Fruit fly (Drosophila melanogaster): Measurements from ENCODE around the gene RpL26.

RpL26 gene

DNA sequence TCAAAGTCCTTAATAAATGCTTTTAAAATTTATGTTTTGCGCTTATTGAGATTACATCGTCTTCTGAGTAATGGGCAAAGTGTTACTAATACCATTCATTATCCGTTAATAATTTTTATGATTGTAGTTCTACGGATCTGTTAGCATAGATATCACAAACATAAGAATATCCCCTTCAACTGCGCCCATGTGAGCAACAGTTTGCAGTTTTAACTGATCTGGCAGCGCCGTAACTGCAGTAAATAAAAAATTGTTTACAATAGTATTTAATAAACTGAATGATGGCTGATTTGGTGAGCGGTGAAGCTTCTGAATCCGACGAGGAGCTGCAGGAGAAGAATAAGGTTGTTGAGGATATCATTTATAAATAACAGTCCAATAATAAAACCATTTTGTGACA, 28.6 kb upstream of the RpL26 start, which contains the start of gene Blos3 (continued):
- TF ChIP-seq ham (GFP tag; IDR thresholded peaks at IDR 0.05) = no peak
- peak; percentile 51 for TF ChIP-seq CG10979 (tag; optimal IDR thresholded peaks at IDR 0.05)
- TF ChIP-seq Stat92E (GFP tag; optimal IDR thresholded peaks at IDR 0.05) = no peak
- no peak for TF ChIP-seq yki (optimal IDR thresholded peaks at IDR 0.05)
- peak; percentile 61 for TF ChIP-seq MBD-R2 (GFP tag; IDR thresholded peaks at IDR 0.05)
- no peak for TF ChIP-seq CrebB (tag; optimal IDR thresholded peaks at IDR 0.05)
- peak; percentile 24 for TF ChIP-seq CG12155 (GFP tag; optimal IDR thresholded peaks at IDR 0.05)
- no peak for TF ChIP-seq CG4282 (GFP tag; optimal IDR thresholded peaks at IDR 0.05)
- TF ChIP-seq br (optimal IDR thresholded peaks at IDR 0.05) = no peak
- TF ChIP-seq lov (optimal IDR thresholded peaks at IDR 0.05) = no peak
- no peak for TF ChIP-seq lov (GFP tag; IDR thresholded peaks at IDR 0.05)
- TF ChIP-seq kay (GFP tag; optimal IDR thresholded peaks at IDR 0.05) = no peak
- TF ChIP-seq nmo (GFP tag; optimal IDR thresholded peaks at IDR 0.05) = peak; percentile 11
- TF ChIP-seq nau (GFP tag; optimal IDR thresholded peaks at IDR 0.05) = no peak
- TF ChIP-seq CG4328 (GFP tag; optimal IDR thresholded peaks at IDR 0.05) = peak; percentile 17
- peak; percentile 89 for TF ChIP-seq scrt (GFP tag; optimal IDR thresholded peaks at IDR 0.05)
- TF ChIP-seq gsb (GFP tag; IDR thresholded peaks at IDR 0.05) = no peak
- peak; percentile 67 for TF ChIP-seq row (GFP tag; IDR thresholded peaks at IDR 0.05)
- no peak for TF ChIP-seq CG14860 (GFP tag; IDR thresholded peaks at IDR 0.05; ENCODE audit: partially characterized antibody)
- peak; percentile 36 for TF ChIP-seq fd96Cb (tag; optimal IDR thresholded peaks at IDR 0.05)
- TF ChIP-seq CG17186 (GFP tag; optimal IDR thresholded peaks at IDR 0.05) = no peak
- no peak for TF ChIP-seq dati (GFP tag; IDR thresholded peaks at IDR 0.05)
- no peak for TF ChIP-seq CG12071 (GFP tag; optimal IDR thresholded peaks at IDR 0.05)
- no peak for TF ChIP-seq D19B (GFP tag; optimal IDR thresholded peaks at IDR 0.05)
- no peak for TF ChIP-seq pb (GFP tag; optimal IDR thresholded peaks at IDR 0.05)
- peak; percentile 65 for TF ChIP-seq zfh2 (GFP tag; optimal IDR thresholded peaks at IDR 0.05)
- no peak for TF ChIP-seq CG11456 (GFP tag; IDR thresholded peaks at IDR 0.05)
- TF ChIP-seq crol (GFP tag; IDR thresholded peaks at IDR 0.05) = no peak
- TF ChIP-seq Sin3A (optimal IDR thresholded peaks at IDR 0.05) = no peak
- peak; percentile 8 for TF ChIP-seq CG2202 (tag; optimal IDR thresholded peaks at IDR 0.05)
- TF ChIP-seq Neu2 (GFP tag; optimal IDR thresholded peaks at IDR 0.05; ENCODE audit: borderline replicate concordance) = no peak
- TF ChIP-seq CG6791 (GFP tag; IDR thresholded peaks at IDR 0.05; ENCODE audit: partially characterized antibody) = no peak
- no peak for TF ChIP-seq Sry-β (GFP tag; optimal IDR thresholded peaks at IDR 0.05)
- no peak for TF ChIP-seq Poxn (GFP tag; IDR thresholded peaks at IDR 0.05)
- 0 out of 2 replicates have a peak, but pooled peaks have one; percentile 6 for TF ChIP-seq CG3847 (GFP tag; IDR thresholded peaks at IDR 0.05)
- TF ChIP-seq CG11398 (GFP tag; optimal IDR thresholded peaks at IDR 0.05) = no peak
- peak; percentile 12 for TF ChIP-seq CG12104 (GFP tag; optimal IDR thresholded peaks at IDR 0.05)
- no peak for TF ChIP-seq trh (GFP tag; optimal IDR thresholded peaks at IDR 0.05)
- no peak for TF ChIP-seq insv (GFP tag; optimal IDR thresholded peaks at IDR 0.05)
- TF ChIP-seq Vsx1 (GFP tag; optimal IDR thresholded peaks at IDR 0.05) = no peak
- TF ChIP-seq CG3281 (GFP tag; optimal IDR thresholded peaks at IDR 0.05) = peak; percentile 52
- TF ChIP-seq sc (optimal IDR thresholded peaks at IDR 0.05) = no peak
- no peak for TF ChIP-seq sc (GFP tag; optimal IDR thresholded peaks at IDR 0.05)
- TF ChIP-seq sr (GFP tag; IDR thresholded peaks at IDR 0.05) = no peak
- no peak for TF ChIP-seq CG4707 (GFP tag; optimal IDR thresholded peaks at IDR 0.05)
- no peak for TF ChIP-seq Jarid2 (GFP tag; optimal IDR thresholded peaks at IDR 0.05)
- no peak for TF ChIP-seq Spps (tag; optimal IDR thresholded peaks at IDR 0.05)
- peak; percentile 65 for TF ChIP-seq slbo (GFP tag; IDR thresholded peaks at IDR 0.05)
- TF ChIP-seq CG2712 (tag; optimal IDR thresholded peaks at IDR 0.05) = peak; percentile 54
- TF ChIP-seq Scr (GFP tag; IDR thresholded peaks at IDR 0.05; ENCODE audit: partially characterized antibody) = no peak
- TF ChIP-seq tll (GFP tag; optimal IDR thresholded peaks at IDR 0.05) = no peak
- TF ChIP-seq dan (GFP tag; IDR thresholded peaks at IDR 0.05) = no peak
- no peak for TF ChIP-seq CG6254 (GFP tag; optimal IDR thresholded peaks at IDR 0.05)
